Fruit fly (Drosophila melanogaster): Measurements from ENCODE around the gene Cpr78Cc.

- TF ChIP-seq CG8478 (optimal IDR thresholded peaks at IDR 0.05): no peak
- no peak for TF ChIP-seq usp (GFP tag; optimal IDR thresholded peaks at IDR 0.05)
- no peak for TF ChIP-seq psq (optimal IDR thresholded peaks at IDR 0.05)
- TF ChIP-seq pan (optimal IDR thresholded peaks at IDR 0.05): no peak
Measured at dm6 chr3L:21319313-21319907, 19.0 kb downstream of the Cpr78Cc start.

Data from whole organism.